Worm (Caenorhabditis elegans): ENCODE data around the gene vha-15.

vha-15 gene

DNA sequence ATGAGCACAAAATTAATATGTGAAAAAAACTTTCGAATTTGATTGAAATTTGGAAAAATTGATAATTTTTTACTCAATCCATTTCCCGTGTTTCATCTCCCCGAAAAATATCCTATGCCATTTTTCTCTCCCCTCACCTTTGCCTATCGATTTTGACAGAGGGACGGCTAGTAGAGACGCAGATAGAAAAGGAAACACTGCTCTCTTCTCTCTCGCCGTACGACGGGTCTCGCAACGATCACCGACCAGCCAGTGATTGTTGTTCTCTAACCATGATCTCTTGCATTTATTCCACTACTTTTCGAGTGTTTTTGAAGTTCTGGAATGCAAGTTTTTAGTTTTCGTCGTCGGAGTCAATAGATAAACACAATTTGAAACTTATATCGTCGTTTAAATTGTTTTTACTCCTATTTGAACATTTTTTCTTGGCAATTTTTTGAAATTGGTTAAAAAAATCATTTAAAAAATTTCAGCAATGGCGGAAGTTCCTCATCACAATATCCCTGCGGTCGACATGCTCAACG is at the start of gene vha-15:
Gene vha-15, plus strand, starts transcription at position 474 of the 524 bp plus-strand sequence.
- TF ChIP-seq dao-5 (tag; optimal IDR thresholded peaks at IDR 0.05) (no peak), him-1 (tag; optimal IDR thresholded peaks at IDR 0.05) (peak; percentile 6), W03F9.2 (tag; optimal IDR thresholded peaks at IDR 0.05) (peak; percentile 77)

DNA sequence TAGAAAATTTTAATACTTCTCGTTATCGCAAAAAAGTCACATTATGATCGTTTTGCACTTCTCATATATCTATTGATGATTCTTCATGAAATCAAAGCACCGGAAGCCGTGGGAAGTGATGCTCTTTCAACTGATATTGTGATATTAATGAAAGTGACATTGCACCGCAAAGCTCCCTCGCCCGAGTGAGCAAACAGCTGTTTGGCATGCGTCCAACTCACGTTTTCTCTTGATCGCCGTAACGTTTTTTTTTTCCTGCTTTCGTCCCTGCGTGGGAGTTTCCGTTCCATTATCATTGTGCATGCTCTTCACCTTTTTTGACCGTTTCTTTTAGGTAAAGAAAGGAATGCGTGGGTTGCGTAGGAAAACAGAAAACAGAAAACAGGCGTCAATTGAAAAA is 48.8 kb upstream of the vha-15 start:
- TF ChIP-seq dao-5 (tag; optimal IDR thresholded peaks at IDR 0.05), result no peak
- TF ChIP-seq W03F9.2 (tag; optimal IDR thresholded peaks at IDR 0.05), result no peak
- no peak for TF ChIP-seq him-1 (tag; optimal IDR thresholded peaks at IDR 0.05)

DNA sequence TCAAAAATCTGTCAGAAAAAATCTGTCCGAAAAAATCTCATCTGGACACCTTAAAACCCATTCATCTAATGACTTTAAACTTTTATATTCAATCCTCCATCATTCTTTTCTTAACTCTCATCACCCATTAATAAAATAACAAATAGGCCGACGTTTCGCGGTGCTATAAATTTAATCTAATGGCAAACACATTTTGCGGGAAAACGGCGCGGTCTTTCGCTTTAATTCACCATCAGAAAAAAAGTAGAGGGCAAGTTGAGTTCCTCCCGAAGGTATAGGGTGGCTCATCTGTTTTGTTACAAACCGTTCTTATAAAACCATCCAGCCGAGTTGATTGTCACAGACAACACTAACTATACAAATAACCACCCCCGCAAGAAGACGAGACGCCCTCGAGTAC is 47.0 kb upstream of the vha-15 start:
- TF ChIP-seq him-1 (tag; optimal IDR thresholded peaks at IDR 0.05), result no peak
- TF ChIP-seq dao-5 (tag; optimal IDR thresholded peaks at IDR 0.05), result no peak
- no peak for TF ChIP-seq W03F9.2 (tag; optimal IDR thresholded peaks at IDR 0.05)

DNA sequence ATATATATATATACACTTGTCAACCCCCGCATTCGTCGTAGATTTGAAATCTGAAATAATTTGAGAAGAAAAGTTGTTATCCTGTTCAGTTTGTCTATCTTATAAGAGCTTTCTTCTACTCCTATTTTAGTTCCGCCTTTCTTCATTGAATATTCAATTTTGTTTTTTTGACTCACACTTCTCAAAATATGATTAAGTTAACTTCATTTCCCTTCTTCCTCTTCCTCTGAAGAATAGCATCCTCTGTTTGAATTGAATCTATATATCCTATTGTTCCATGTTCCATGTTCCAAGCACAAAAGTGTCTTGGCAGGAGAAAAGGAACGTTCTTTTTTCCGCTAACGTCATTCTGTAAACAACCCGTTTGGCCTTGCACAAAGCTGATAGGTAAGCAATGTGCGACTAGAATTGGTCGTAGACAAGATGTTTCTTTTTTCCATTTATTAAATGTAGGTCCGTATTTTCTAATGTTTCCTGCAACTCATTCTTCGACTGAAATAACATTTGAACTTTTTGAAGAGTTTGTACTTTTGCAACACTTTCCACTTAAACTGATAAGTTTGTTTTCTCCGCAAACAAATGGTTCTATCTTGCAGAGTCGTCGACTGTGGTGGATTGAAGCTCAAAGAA is 45.7 kb upstream of the vha-15 start, which contains the start of gene gap-1:
Gene gap-1, plus strand, starts transcription at position 580 of the 630 bp plus-strand sequence.
- TF ChIP-seq dao-5 (tag; optimal IDR thresholded peaks at IDR 0.05), result no peak
- TF ChIP-seq him-1 (tag; optimal IDR thresholded peaks at IDR 0.05), result no peak
- TF ChIP-seq W03F9.2 (tag; optimal IDR thresholded peaks at IDR 0.05), result no peak

DNA sequence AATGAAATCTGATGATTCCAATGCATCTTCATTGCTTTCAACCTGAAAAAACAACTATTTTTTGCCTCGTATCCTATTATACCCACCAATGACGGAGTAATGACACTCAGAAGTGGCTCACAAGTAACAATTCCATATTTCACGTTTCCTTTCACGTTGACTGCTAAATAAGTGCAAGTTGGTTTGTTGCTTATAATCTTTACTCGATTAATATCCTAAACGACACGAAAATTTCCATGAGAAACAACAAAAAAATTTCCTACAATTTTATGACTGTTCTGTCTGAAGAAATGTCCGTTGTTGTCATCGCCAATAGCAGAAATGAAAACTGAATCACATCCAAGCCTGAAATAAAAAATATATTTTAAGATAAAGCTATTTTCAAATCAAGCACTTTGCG is 40.3 kb upstream of the vha-15 start:
- no peak for TF ChIP-seq dao-5 (tag; optimal IDR thresholded peaks at IDR 0.05)

DNA sequence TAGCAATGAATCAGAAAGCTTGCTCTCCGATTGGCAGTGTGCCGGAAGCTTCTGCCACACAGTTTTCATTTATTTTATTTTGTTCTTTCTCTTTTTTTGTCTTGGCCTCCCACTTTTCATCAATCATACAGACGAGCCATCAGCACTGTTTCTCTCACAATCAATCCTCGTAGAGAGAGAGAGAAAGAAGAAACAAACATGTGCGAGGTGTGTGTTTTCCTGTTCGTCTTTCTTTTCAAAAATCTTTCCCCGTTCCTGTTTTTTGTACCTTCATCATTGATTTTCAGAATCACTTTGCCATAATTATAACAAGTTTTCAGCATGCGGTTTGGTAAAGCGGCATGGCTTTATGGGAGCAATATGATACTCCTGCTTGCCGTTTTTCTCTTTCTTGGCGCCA is 38.6 kb upstream of the vha-15 start, which contains the start of gene T24C12.1:
Gene T24C12.1, plus strand, starts transcription at position 301 of the 400 bp plus-strand sequence.
- TF ChIP-seq him-1 (tag; optimal IDR thresholded peaks at IDR 0.05), result no peak
- TF ChIP-seq dao-5 (tag; optimal IDR thresholded peaks at IDR 0.05), result no peak
- no peak for TF ChIP-seq W03F9.2 (tag; optimal IDR thresholded peaks at IDR 0.05)

DNA sequence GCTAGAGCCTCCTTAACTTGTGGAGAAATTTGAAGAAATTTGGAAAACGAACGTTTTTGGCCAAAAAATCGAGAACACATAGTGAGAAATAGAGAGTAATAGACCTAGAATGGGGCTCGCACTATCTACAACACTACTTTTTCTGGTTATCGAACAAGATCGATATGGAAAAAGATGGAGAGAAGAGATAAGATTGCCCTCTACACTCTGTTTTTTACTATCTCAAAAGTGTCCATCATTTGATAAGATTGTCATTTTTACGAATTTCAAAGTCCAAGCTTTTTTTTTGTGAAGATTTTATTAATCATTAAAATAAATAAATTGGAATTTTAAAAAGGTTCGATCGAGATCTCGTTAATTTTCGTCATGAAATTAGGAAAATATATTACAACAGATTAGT is 34.0 kb upstream of the vha-15 start, which contains the start of gene T24C12.3:
Gene T24C12.3, minus strand, starts transcription at position 134 of the 400 bp plus-strand sequence.
- TF ChIP-seq dao-5 (tag; optimal IDR thresholded peaks at IDR 0.05) (no peak), him-1 (tag; optimal IDR thresholded peaks at IDR 0.05) (no peak), W03F9.2 (tag; optimal IDR thresholded peaks at IDR 0.05) (no peak)

DNA sequence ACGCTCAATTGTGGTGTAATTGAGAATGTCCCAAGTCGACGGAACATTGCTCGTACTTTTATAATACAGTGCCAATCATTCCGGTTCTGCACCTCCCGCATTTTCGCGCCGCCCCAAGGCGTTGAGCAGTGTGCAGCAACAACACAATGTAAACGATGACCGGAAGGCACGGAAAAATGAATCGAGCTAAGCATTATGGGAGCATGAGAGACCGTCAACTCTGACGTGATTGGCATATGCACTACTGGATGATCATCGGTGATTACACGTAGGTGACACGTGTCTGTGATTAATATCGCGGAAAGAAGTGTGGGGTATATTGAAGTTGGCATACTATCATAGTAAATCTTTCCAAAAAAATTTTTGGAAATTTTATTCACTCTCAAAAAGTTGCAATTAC is 32.7 kb upstream of the vha-15 start, which contains the start of gene T24C12.4:
Gene T24C12.4, minus strand, starts transcription at position 101 of the 400 bp plus-strand sequence.
- no peak for TF ChIP-seq W03F9.2 (tag; optimal IDR thresholded peaks at IDR 0.05)
- TF ChIP-seq him-1 (tag; optimal IDR thresholded peaks at IDR 0.05), result no peak
- no peak for TF ChIP-seq dao-5 (tag; optimal IDR thresholded peaks at IDR 0.05)

DNA sequence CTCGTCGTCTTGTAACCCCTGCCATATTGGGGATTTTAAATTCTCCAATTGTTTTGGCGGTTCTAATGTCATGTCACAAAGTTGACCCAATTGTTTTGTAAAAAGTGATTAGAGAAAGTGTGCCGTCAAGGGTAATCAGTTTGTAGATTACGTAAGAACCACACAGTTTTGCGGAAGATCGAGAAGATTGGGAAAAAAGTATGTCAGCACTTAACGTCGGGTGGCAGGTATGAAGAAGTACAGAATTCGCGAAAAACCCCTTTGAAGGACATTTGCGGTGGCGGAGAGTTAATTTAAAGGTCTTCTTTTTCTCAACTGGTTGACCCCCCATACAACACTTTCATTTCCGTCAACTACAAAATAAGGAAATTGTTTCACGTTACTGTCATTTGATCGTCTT is 29.3 kb upstream of the vha-15 start:
- TF ChIP-seq dao-5 (tag; optimal IDR thresholded peaks at IDR 0.05) (no peak), him-1 (tag; optimal IDR thresholded peaks at IDR 0.05) (no peak), W03F9.2 (tag; optimal IDR thresholded peaks at IDR 0.05) (no peak)

DNA sequence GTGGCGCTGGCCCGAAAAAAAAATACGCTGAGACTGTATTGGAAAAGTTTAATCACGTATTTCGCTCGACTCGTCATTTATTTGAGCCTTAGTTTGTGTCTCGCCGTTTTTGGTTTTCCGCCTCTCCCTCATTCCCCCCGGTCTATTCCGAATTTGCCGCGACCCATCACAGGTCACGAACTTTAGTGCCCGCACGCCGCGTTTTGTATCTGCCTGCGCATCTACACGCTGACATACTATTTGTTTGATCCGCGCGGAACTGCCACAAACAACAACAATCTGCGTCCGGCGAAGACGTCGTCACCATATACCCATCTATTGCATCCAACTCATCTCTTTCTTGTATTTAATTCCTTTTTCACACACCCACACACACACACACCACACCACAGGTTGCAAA is 27.5 kb upstream of the vha-15 start:
- no peak for TF ChIP-seq W03F9.2 (tag; optimal IDR thresholded peaks at IDR 0.05)

DNA sequence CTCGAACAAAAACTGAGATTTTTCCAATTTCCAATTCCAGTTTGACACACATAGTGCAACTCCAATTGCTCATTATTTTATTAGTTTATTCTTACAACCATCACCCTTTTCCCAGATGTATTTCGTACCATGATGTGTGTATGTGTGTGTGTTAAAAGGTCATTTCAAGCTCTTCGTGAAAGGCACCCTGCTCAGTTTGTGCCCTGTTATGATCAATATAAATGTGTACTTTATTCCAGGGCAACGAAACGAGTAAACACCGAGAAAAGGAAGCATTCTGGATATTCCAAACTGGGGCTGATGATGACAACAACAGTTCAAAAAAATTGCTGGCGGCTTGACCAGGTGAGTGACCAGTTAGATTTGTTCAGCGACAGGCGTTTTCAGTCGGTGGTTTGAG is 27.0 kb upstream of the vha-15 start, which contains the start of gene peb-1:
Gene peb-1, plus strand, starts transcription at position 301 of the 400 bp plus-strand sequence.
- TF ChIP-seq dao-5 (tag; optimal IDR thresholded peaks at IDR 0.05), result no peak
- no peak for TF ChIP-seq W03F9.2 (tag; optimal IDR thresholded peaks at IDR 0.05)
- TF ChIP-seq him-1 (tag; optimal IDR thresholded peaks at IDR 0.05), result no peak

DNA sequence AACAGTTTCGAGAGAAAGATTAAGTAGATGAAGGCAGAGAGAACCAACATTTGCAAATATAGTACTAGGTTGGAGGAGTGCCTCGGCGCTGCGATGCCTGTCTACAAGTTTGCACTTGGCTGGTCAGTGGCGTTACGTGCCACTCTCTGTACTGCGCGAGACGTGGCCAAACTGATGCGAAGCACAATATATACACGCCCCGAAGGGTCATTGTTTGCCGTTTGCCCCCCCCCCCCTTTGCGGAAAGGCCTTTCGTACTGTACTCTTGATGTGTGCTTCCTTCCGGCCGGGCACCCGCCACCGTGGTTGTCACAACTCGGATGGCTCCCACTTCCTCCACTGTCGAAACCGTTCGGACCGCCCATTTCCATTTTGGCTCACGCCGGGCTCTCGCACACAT is 25.6 kb upstream of the vha-15 start:
- no peak for TF ChIP-seq him-1 (tag; optimal IDR thresholded peaks at IDR 0.05)
- TF ChIP-seq W03F9.2 (tag; optimal IDR thresholded peaks at IDR 0.05), result no peak
- no peak for TF ChIP-seq dao-5 (tag; optimal IDR thresholded peaks at IDR 0.05)

DNA sequence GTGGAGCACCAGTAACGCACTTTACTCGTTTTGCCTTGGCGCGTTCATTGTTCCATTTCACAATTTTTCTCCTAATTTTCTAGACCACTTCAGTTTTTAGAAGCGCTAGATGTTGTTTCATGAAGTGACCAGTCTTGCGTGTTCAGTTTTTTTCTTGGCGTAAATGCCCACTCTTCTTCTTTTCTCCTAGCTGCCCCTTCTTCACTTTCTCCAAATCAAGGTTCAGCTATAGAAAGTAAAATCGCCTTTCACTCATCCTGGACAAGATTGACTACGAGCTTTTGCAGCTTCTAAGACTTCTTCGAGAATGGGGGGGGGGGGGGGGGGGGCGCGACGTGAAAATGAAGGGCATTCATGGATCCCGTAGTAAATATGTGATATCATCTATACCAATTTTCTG is 25.0 kb upstream of the vha-15 start:
- TF ChIP-seq dao-5 (tag; optimal IDR thresholded peaks at IDR 0.05) (no peak), him-1 (tag; optimal IDR thresholded peaks at IDR 0.05) (no peak), W03F9.2 (tag; optimal IDR thresholded peaks at IDR 0.05) (no peak)

DNA sequence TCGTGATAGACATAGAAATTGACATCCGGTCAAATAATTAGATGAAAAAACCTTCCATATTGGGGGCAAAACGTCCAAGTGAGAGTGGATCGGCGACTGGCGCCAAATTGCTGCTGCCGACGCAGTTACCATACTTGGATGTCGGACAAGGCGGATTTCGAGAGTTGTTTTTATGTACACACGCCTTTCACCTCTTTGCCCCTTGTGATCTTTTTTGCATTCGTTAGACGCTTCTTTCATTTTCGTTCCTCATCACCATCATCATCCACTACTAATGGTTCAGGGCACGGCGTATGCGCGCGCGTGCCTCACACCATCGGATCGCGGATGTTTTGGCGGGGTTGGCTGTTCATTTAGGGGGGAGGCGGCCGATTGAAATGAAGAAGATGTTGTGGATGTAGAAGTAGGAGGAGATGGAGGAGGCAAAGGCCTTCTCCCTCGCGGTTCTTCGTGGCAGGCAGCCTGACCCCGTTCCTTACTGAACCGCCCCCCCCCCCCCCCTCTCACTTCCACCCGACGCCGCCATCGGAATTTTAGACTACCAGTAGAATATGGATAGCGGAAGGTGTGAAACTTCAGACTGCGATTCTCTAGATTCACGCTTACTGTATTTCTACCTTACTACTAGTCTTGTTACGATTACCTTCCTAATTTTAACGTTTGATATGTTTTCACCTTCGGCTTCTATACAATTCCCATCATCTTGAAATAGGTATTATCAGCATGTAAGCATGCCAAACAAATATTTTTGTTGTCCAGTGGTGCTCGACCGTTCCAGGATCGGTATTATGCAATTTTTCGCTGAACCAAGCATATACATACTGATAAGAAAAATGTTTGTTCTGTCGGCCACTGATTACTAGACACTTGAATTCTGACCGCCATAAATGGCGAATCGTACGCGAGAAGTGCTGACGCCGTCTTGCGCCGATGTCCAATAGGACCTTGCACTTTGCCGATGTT is 24.0 kb upstream of the vha-15 start:
- no peak for TF ChIP-seq him-1 (tag; optimal IDR thresholded peaks at IDR 0.05)
- TF ChIP-seq dao-5 (tag; optimal IDR thresholded peaks at IDR 0.05), result no peak
- no peak for TF ChIP-seq W03F9.2 (tag; optimal IDR thresholded peaks at IDR 0.05)

All from whole organism, L4/young adult.